Worm (Caenorhabditis elegans) whole organism, mixed stage, embryonic: ENCODE measurements around the gene gpa-1.

Source experiments
- M03D4.4 ChIP-seq: sonication (generic microtip); optimal IDR thresholded peaks from 2 replicates; lab custom pipeline; 2017; ENCODE audit warnings: mild to moderate bottlenecking, missing genetic modification characterization, missing compliant biosample characterization
- blmp-1 ChIP-seq: fragments of 150-350 bp; optimal IDR thresholded peaks from 2 replicates; lab custom pipeline; 2014; ENCODE audit warnings: missing biosample characterization, missing genetic modification characterization
- ceh-39 ChIP-seq: fragments of 150-350 bp; optimal IDR thresholded peaks from 2 replicates; lab custom pipeline; 2014; ENCODE audit warnings: missing biosample characterization, missing genetic modification characterization
- ceh-43 ChIP-seq: fragments of 200-800 bp; sonication (Bioruptor generic); optimal IDR thresholded peaks from 2 replicates; lab custom pipeline; 2018; ENCODE audit warnings: mild to moderate bottlenecking, missing genetic modification characterization, moderate library complexity, missing compliant biosample characterization
- ceh-83 ChIP-seq: fragments of 200-800 bp; sonication (Bioruptor generic); optimal IDR thresholded peaks from 2 replicates; lab custom pipeline; 2018; ENCODE audit warnings: mild to moderate bottlenecking, missing genetic modification characterization, missing compliant biosample characterization
- ces-1 ChIP-seq: fragments of 150-350 bp; optimal IDR thresholded peaks from 2 replicates; lab custom pipeline; 2014; ENCODE audit warnings: missing biosample characterization, missing genetic modification reagents, missing genetic modification characterization
- cnd-1 ChIP-seq: fragments of 200-800 bp; sonication (Bioruptor generic); optimal IDR thresholded peaks from 2 replicates; lab custom pipeline; 2018; ENCODE audit warnings: mild to moderate bottlenecking, missing genetic modification characterization, missing compliant biosample characterization
- drap-1 ChIP-seq: fragments of 200-800 bp; sonication (Bioruptor generic); optimal IDR thresholded peaks from 3 replicates; lab custom pipeline; 2018; ENCODE audit warnings: mild to moderate bottlenecking, missing genetic modification characterization, missing compliant biosample characterization
- elt-3 ChIP-seq: fragments of 150-350 bp; optimal IDR thresholded peaks from 2 replicates; lab custom pipeline; 2014; ENCODE audit warnings: missing biosample characterization, missing genetic modification characterization
- flh-1 ChIP-seq: fragments of 200-800 bp; sonication (Bioruptor generic); optimal IDR thresholded peaks from 2 replicates; lab custom pipeline; 2018; ENCODE audit warnings: mild to moderate bottlenecking, missing genetic modification characterization, moderate library complexity, missing compliant biosample characterization
- ham-2 ChIP-seq: fragments of 200-800 bp; sonication (Bioruptor generic); optimal IDR thresholded peaks from 2 replicates; lab custom pipeline; 2018; ENCODE audit warnings: mild to moderate bottlenecking, missing genetic modification characterization, missing compliant biosample characterization
- lin-13 ChIP-seq: fragments of 150-350 bp; optimal IDR thresholded peaks from 2 replicates; lab custom pipeline; 2014; ENCODE audit warnings: missing biosample characterization, missing genetic modification characterization
- lin-32 ChIP-seq: fragments of 200-800 bp; sonication (Bioruptor generic); optimal IDR thresholded peaks from 2 replicates; lab custom pipeline; 2018; ENCODE audit warnings: mild to moderate bottlenecking, missing genetic modification characterization, missing compliant biosample characterization
- lsy-2 ChIP-seq: fragments of 150-350 bp; optimal IDR thresholded peaks from 2 replicates; lab custom pipeline; 2014; ENCODE audit warnings: missing biosample characterization, missing genetic modification characterization
- mab-5 ChIP-seq: fragments of 150-350 bp; optimal IDR thresholded peaks from 2 replicates; lab custom pipeline; 2014; ENCODE audit warnings: missing biosample characterization, missing genetic modification characterization
- mep-1 ChIP-seq: fragments of 150-350 bp; optimal IDR thresholded peaks from 2 replicates; lab custom pipeline; 2017; ENCODE audit warnings: missing biosample characterization, missing genetic modification reagents, missing genetic modification characterization, inconsistent platforms
- mls-2 ChIP-seq: sonication (generic microtip); optimal IDR thresholded peaks from 2 replicates; lab custom pipeline; 2016; ENCODE audit warnings: mild to moderate bottlenecking, missing genetic modification characterization, moderate library complexity, missing compliant biosample characterization
- nhr-12 ChIP-seq: fragments of 150-350 bp; optimal IDR thresholded peaks from 2 replicates; lab custom pipeline; 2014; ENCODE audit warnings: missing biosample characterization, missing genetic modification characterization
- nhr-2 ChIP-seq: fragments of 150-350 bp; optimal IDR thresholded peaks from 2 replicates; lab custom pipeline; 2014; ENCODE audit warnings: missing biosample characterization, missing genetic modification characterization
- nhr-237 ChIP-seq: fragments of 150-350 bp; optimal IDR thresholded peaks from 2 replicates; lab custom pipeline; 2014; ENCODE audit warnings: missing biosample characterization, missing genetic modification characterization
- nhr-28 ChIP-seq: fragments of 150-350 bp; optimal IDR thresholded peaks from 2 replicates; lab custom pipeline; 2014; ENCODE audit warnings: missing biosample characterization, missing genetic modification characterization
- nhr-76 ChIP-seq: sonication (generic microtip); optimal IDR thresholded peaks from 2 replicates; lab custom pipeline; 2017; ENCODE audit warnings: missing biosample characterization, missing genetic modification characterization
- pha-4 ChIP-seq: fragments of 150-350 bp; optimal IDR thresholded peaks from 2 replicates; lab custom pipeline; 2018; ENCODE audit warnings: missing biosample characterization, missing genetic modification reagents, missing genetic modification characterization
- sem-2 ChIP-seq: fragments of 200-800 bp; sonication (Bioruptor generic); optimal IDR thresholded peaks from 2 replicates; lab custom pipeline; 2018; ENCODE audit warnings: mild to moderate bottlenecking, missing genetic modification characterization, missing compliant biosample characterization
- snpc-4 ChIP-seq: fragments of 150-350 bp; optimal IDR thresholded peaks from 2 replicates; lab custom pipeline; 2014; ENCODE audit warnings: missing biosample characterization, missing genetic modification characterization
- sptf-1 ChIP-seq: sonication (generic microtip); optimal IDR thresholded peaks from 2 replicates; lab custom pipeline; 2017; ENCODE audit warnings: mild to moderate bottlenecking, missing genetic modification characterization, moderate library complexity, missing compliant biosample characterization
- tbx-8 ChIP-seq: fragments of 200-800 bp; sonication (Bioruptor generic); optimal IDR thresholded peaks from 2 replicates; lab custom pipeline; 2018; ENCODE audit warnings: mild to moderate bottlenecking, missing genetic modification characterization, moderate library complexity, missing compliant biosample characterization
- unc-120 ChIP-seq: sonication (generic microtip); optimal IDR thresholded peaks from 2 replicates; lab custom pipeline; 2017; ENCODE audit warnings: missing genetic modification characterization, missing compliant biosample characterization; ENCODE audit not compliant: poor library complexity, severe bottlenecking
- unc-39 ChIP-seq: fragments of 150-350 bp; optimal IDR thresholded peaks from 2 replicates; lab custom pipeline; 2014; ENCODE audit warnings: missing biosample characterization, missing genetic modification characterization
- unc-62 ChIP-seq: fragments of 150-350 bp; optimal IDR thresholded peaks from 2 replicates; lab custom pipeline; 2014; ENCODE audit warnings: missing biosample characterization, missing genetic modification reagents, missing genetic modification characterization
- ztf-11 ChIP-seq: fragments of 150-350 bp; optimal IDR thresholded peaks from 2 replicates; lab custom pipeline; 2014; ENCODE audit warnings: missing biosample characterization, missing genetic modification characterization

Gene gpa-1

ce11 chrV:11134296-11134695 is 43.2 kb downstream of the gpa-1 start, which contains the start of gene glb-3:
Gene glb-3, plus strand, starts transcription at chrV:11134596.
- TF ChIP-seq unc-39 (tag; lab: Kevin White, UChicago) (no peak), mep-1 (tag; lab: Kevin White, UChicago) (no peak), M03D4.4 (tag; lab: Kevin White, UChicago) (no peak), cnd-1 (tag; lab: Kevin White, UChicago) (no peak), mls-2 (tag; lab: Kevin White, UChicago) (no peak), ceh-83 (no peak), ham-2 (GFP tag; lab: Kevin White, UChicago) (no peak), nhr-12 (tag; lab: Kevin White, UChicago) (no peak), ceh-39 (tag; lab: Kevin White, UChicago) (no peak), lin-13 (tag; lab: Kevin White, UChicago) (no peak), ces-1 (no peak), tbx-8 (GFP tag; lab: Kevin White, UChicago) (no peak), unc-120 (tag; lab: Kevin White, UChicago) (no peak), nhr-28 (no peak), unc-62 (GFP tag; lab: Kevin White, UChicago) (no peak), flh-1 (GFP tag; lab: Kevin White, UChicago) (no peak)

ce11 chrV:11133516-11133915 is 44.0 kb downstream of the gpa-1 start:
- TF ChIP-seq flh-1 (GFP tag; lab: Kevin White, UChicago): no peak
- no peak for TF ChIP-seq ztf-11 (tag; lab: Kevin White, UChicago)
- TF ChIP-seq unc-39 (tag; lab: Kevin White, UChicago): no peak
- TF ChIP-seq nhr-12 (tag; lab: Kevin White, UChicago): no peak
- TF ChIP-seq mls-2 (tag; lab: Kevin White, UChicago): no peak
- no peak for TF ChIP-seq pha-4
- no peak for TF ChIP-seq drap-1 (GFP tag; lab: Kevin White, UChicago)
- no peak for TF ChIP-seq nhr-237 (tag; lab: Kevin White, UChicago)
- no peak for TF ChIP-seq mep-1 (tag; lab: Kevin White, UChicago)
- TF ChIP-seq ces-1: no peak
- TF ChIP-seq unc-62 (GFP tag; lab: Kevin White, UChicago): no peak
- TF ChIP-seq ceh-43 (GFP tag; lab: Kevin White, UChicago): no peak
- no peak for TF ChIP-seq nhr-2 (tag; lab: Kevin White, UChicago)
- TF ChIP-seq ham-2 (GFP tag; lab: Kevin White, UChicago): no peak
- no peak for TF ChIP-seq elt-3 (tag; lab: Kevin White, UChicago)
- TF ChIP-seq M03D4.4 (tag; lab: Kevin White, UChicago): no peak
- no peak for TF ChIP-seq nhr-76 (tag; lab: Kevin White, UChicago)
- no peak for TF ChIP-seq ceh-83
- TF ChIP-seq lin-32 (GFP tag; lab: Kevin White, UChicago): no peak
- TF ChIP-seq snpc-4 (tag; lab: Kevin White, UChicago): no peak

- TF ChIP-seq sptf-1 (tag; lab: Kevin White, UChicago): no peak
- TF ChIP-seq nhr-28: no peak
- TF ChIP-seq unc-62 (GFP tag; lab: Kevin White, UChicago): no peak
- no peak for TF ChIP-seq ces-1
- no peak for TF ChIP-seq sem-2
- no peak for TF ChIP-seq ceh-39 (tag; lab: Kevin White, UChicago)
- no peak for TF ChIP-seq lin-32 (GFP tag; lab: Kevin White, UChicago)
- no peak for TF ChIP-seq nhr-12 (tag; lab: Kevin White, UChicago)
- TF ChIP-seq ham-2 (GFP tag; lab: Kevin White, UChicago): no peak
- no peak for TF ChIP-seq unc-39 (tag; lab: Kevin White, UChicago)
- TF ChIP-seq nhr-237 (tag; lab: Kevin White, UChicago): no peak
- TF ChIP-seq lin-13 (tag; lab: Kevin White, UChicago): no peak
- no peak for TF ChIP-seq ztf-11 (tag; lab: Kevin White, UChicago)
- TF ChIP-seq drap-1 (GFP tag; lab: Kevin White, UChicago): no peak
- TF ChIP-seq nhr-76 (tag; lab: Kevin White, UChicago): no peak
- no peak for TF ChIP-seq lsy-2 (tag; lab: Kevin White, UChicago)
- no peak for TF ChIP-seq cnd-1 (tag; lab: Kevin White, UChicago)
Observed at ce11 chrV:11131801-11132200, 45.7 kb downstream of the gpa-1 start.

- no peak for TF ChIP-seq elt-3 (tag; lab: Kevin White, UChicago)
- TF ChIP-seq ham-2 (GFP tag; lab: Kevin White, UChicago): no peak
- no peak for TF ChIP-seq ces-1
- TF ChIP-seq mab-5 (tag; lab: Kevin White, UChicago): no peak
- no peak for TF ChIP-seq blmp-1
- no peak for TF ChIP-seq nhr-12 (tag; lab: Kevin White, UChicago)
- TF ChIP-seq unc-39 (tag; lab: Kevin White, UChicago): no peak
- no peak for TF ChIP-seq M03D4.4 (tag; lab: Kevin White, UChicago)
- no peak for TF ChIP-seq pha-4
- no peak for TF ChIP-seq lsy-2 (tag; lab: Kevin White, UChicago)
- no peak for TF ChIP-seq mep-1 (tag; lab: Kevin White, UChicago)
- no peak for TF ChIP-seq lin-32 (GFP tag; lab: Kevin White, UChicago)
- no peak for TF ChIP-seq cnd-1 (tag; lab: Kevin White, UChicago)
- TF ChIP-seq, all 35 proteins: peak for 0
Observed at ce11 chrV:11127197-11127596, 50.3 kb downstream of the gpa-1 start, which contains the start of gene jmjd-5. Gene jmjd-5, plus strand, starts transcription at chrV:11127497.
